Fruit fly (Drosophila melanogaster) whole organism, embryonic: ENCODE measurements around the gene Arpc4.

Experiments used
- Aef1 ChIP-seq: fragments of 200-800 bp; sonication (Bioruptor generic); IDR thresholded peaks from 3 replicates; pipeline ENCODE4 v1.3.6; 2022; ENCODE audit warnings: missing biosample characterization, missing genetic modification characterization
- Atf6 ChIP-seq: fragments of 200-800 bp; sonication (Bioruptor generic); IDR thresholded peaks from 2 replicates; pipeline ENCODE4 v1.3.6; 2022; ENCODE audit warnings: missing biosample characterization, missing genetic modification characterization
- CG10959 ChIP-seq: fragments of 200-800 bp; sonication (Bioruptor generic); IDR thresholded peaks from 2 replicates; pipeline ENCODE4 v1.3.6; 2022; ENCODE audit warnings: missing biosample characterization, missing genetic modification characterization
- CG11456 ChIP-seq: fragments of 200-800 bp; sonication (Bioruptor generic); IDR thresholded peaks from 3 replicates; pipeline ENCODE4 v1.3.6; 2022; ENCODE audit warnings: missing biosample characterization, missing genetic modification characterization
- CG12071 ChIP-seq: fragments of 200-800 bp; sonication (Bioruptor generic); optimal IDR thresholded peaks from 3 replicates; lab custom pipeline; 2018; ENCODE audit warnings: missing biosample characterization, mild to moderate bottlenecking, missing genetic modification characterization
- CG12219 ChIP-seq: fragments of 200-800 bp; sonication (Bioruptor generic); optimal IDR thresholded peaks from 3 replicates; lab custom pipeline; 2018; ENCODE audit warnings: missing biosample characterization, mild to moderate bottlenecking, missing genetic modification characterization
- CG1233 ChIP-seq: fragments of 200-800 bp; sonication (Bioruptor generic); optimal IDR thresholded peaks from 4 replicates; lab custom pipeline; 2018; ENCODE audit warnings: missing biosample characterization, mild to moderate bottlenecking, missing genetic modification characterization
- CG12391 ChIP-seq: fragments of 200-800 bp; sonication (Bioruptor generic); optimal IDR thresholded peaks from 3 replicates; lab custom pipeline; 2018; ENCODE audit warnings: missing biosample characterization, mild to moderate bottlenecking, missing genetic modification characterization, moderate library complexity
- CG14965 ChIP-seq: fragments of 200-800 bp; sonication (Bioruptor generic); optimal IDR thresholded peaks from 2 replicates; lab custom pipeline; 2016; ENCODE audit warnings: missing biosample characterization, missing genetic modification characterization, borderline replicate concordance
- CG15696 ChIP-seq: fragments of 200-800 bp; sonication (Bioruptor generic); optimal IDR thresholded peaks from 2 replicates; lab custom pipeline; 2019; ENCODE audit warnings: missing biosample characterization, mild to moderate bottlenecking, missing genetic modification characterization, moderate library complexity
- CG16815 ChIP-seq: fragments of 200-800 bp; sonication (Bioruptor generic); optimal IDR thresholded peaks from 3 replicates; lab custom pipeline; 2017; ENCODE audit warnings: missing biosample characterization, mild to moderate bottlenecking, missing genetic modification characterization
- CG17385 ChIP-seq: fragments of 200-800 bp; sonication (Bioruptor generic); optimal IDR thresholded peaks from 3 replicates; lab custom pipeline; 2018; ENCODE audit warnings: missing biosample characterization, mild to moderate bottlenecking, missing genetic modification characterization
- CG4360 ChIP-seq: fragments of 200-800 bp; sonication (Bioruptor generic); IDR thresholded peaks from 2 replicates; pipeline ENCODE4 v1.3.6; 2022; ENCODE audit warnings: missing biosample characterization, missing genetic modification characterization
- CG43689 ChIP-seq: fragments of 200-800 bp; sonication (Bioruptor generic); IDR thresholded peaks from 2 replicates; pipeline ENCODE4 v1.3.6; 2022; ENCODE audit warnings: missing biosample characterization, missing genetic modification characterization
- CG6254 ChIP-seq: fragments of 200-800 bp; sonication (Bioruptor generic); optimal IDR thresholded peaks from 3 replicates; lab custom pipeline; 2017; ENCODE audit warnings: mild to moderate bottlenecking, missing biosample characterization, missing genetic modification reagents, missing genetic modification characterization
- CG6683 ChIP-seq: fragments of 200-800 bp; sonication (Bioruptor generic); optimal IDR thresholded peaks from 2 replicates; lab custom pipeline; 2017; ENCODE audit warnings: missing biosample characterization, mild to moderate bottlenecking, missing genetic modification characterization, missing genetic modification reagents
- CG7928 ChIP-seq: fragments of 200-800 bp; sonication (Bioruptor generic); optimal IDR thresholded peaks from 2 replicates; lab custom pipeline; 2017; ENCODE audit warnings: missing biosample characterization, mild to moderate bottlenecking, missing genetic modification characterization
- CG9932 ChIP-seq: fragments of 200-800 bp; sonication (Bioruptor generic); IDR thresholded peaks from 2 replicates; pipeline ENCODE4 v1.3.6; 2022; ENCODE audit warnings: missing biosample characterization, missing genetic modification characterization
- CHES-1-like ChIP-seq: fragments of 200-800 bp; sonication (Bioruptor generic); optimal IDR thresholded peaks from 2 replicates; lab custom pipeline; 2016; ENCODE audit warnings: missing biosample characterization, missing genetic modification characterization
- Dek ChIP-seq: fragments of 200-800 bp; sonication (Bioruptor generic); optimal IDR thresholded peaks from 3 replicates; lab custom pipeline; 2019; ENCODE audit warnings: missing biosample characterization, mild to moderate bottlenecking, missing genetic modification characterization, moderate library complexity
- Dfd ChIP-seq, 2 experiments: fragments of >200 bp; optimal IDR thresholded peaks; 2 replicates each; lab custom pipeline; 2017; ENCODE audit warnings: missing biosample characterization in 2 of 2, missing genetic modification characterization in 2 of 2
- Dref ChIP-seq: fragments of 200-800 bp; sonication (Bioruptor generic); IDR thresholded peaks from 2 replicates; pipeline ENCODE4 v1.3.6; 2022; ENCODE audit warnings: missing biosample characterization, missing genetic modification characterization
- GATAe ChIP-seq: fragments of 200-800 bp; sonication (Bioruptor generic); conservative IDR thresholded peaks from 2 replicates; pipeline ENCODE4 v1.3.6; 2022; ENCODE audit warnings: missing biosample characterization, missing genetic modification characterization
- NC2β ChIP-seq: fragments of 200-800 bp; sonication (Bioruptor generic); optimal IDR thresholded peaks from 2 replicates; lab custom pipeline; 2016; ENCODE audit warnings: missing biosample characterization, missing genetic modification characterization
- Nf-YC ChIP-seq: fragments of 200-800 bp; optimal IDR thresholded peaks from 3 replicates; lab custom pipeline; 2019; ENCODE audit warnings: missing biosample characterization, mild to moderate bottlenecking, missing genetic modification characterization, moderate library complexity
- Ptx1 ChIP-seq: fragments of 200-800 bp; sonication (Bioruptor generic); IDR thresholded peaks from 2 replicates; pipeline ENCODE4 v1.3.6; 2022; ENCODE audit warnings: missing biosample characterization, missing genetic modification characterization
- Six4 ChIP-seq: fragments of 200-800 bp; sonication (Bioruptor generic); optimal IDR thresholded peaks from 2 replicates; lab custom pipeline; 2016; ENCODE audit warnings: missing biosample characterization, missing genetic modification characterization
- Sox100B ChIP-seq: fragments of 200-800 bp; sonication (Bioruptor generic); optimal IDR thresholded peaks from 3 replicates; lab custom pipeline; 2018; ENCODE audit warnings: missing biosample characterization, mild to moderate bottlenecking, missing genetic modification characterization
- Stat92E ChIP-seq, 3 experiments: fragments of >200 bp in 2 of 3; fragments of 200-800 bp in 1 of 3; sonication (Bioruptor generic) in 1 of 3; optimal IDR thresholded peaks; 2 replicates each; lab custom pipeline; 2017 to 2019; ENCODE audit warnings: missing biosample characterization in 3 of 3, missing genetic modification characterization in 3 of 3, mild to moderate bottlenecking in 1 of 3, moderate library complexity in 1 of 3
- ab ChIP-seq: fragments of 200-800 bp; sonication (Bioruptor generic); optimal IDR thresholded peaks from 2 replicates; lab custom pipeline; 2016; ENCODE audit warnings: missing biosample characterization, missing genetic modification characterization
- al ChIP-seq: fragments of 200-800 bp; sonication (Bioruptor generic); IDR thresholded peaks from 2 replicates; pipeline ENCODE4 v1.3.6; 2022; ENCODE audit warnings: missing biosample characterization, missing genetic modification characterization
- bcd ChIP-seq: fragments of 200-800 bp; sonication (Bioruptor generic); optimal IDR thresholded peaks from 2 replicates; lab custom pipeline; 2017; ENCODE audit warnings: missing biosample characterization, mild to moderate bottlenecking, missing genetic modification characterization
- ci ChIP-seq: fragments of 200-800 bp; sonication (Bioruptor generic); IDR thresholded peaks from 3 replicates; pipeline ENCODE4 v1.3.6; 2022; ENCODE audit warnings: missing biosample characterization, missing genetic modification characterization
- cwo ChIP-seq: fragments of 200-800 bp; sonication (Bioruptor generic); optimal IDR thresholded peaks from 3 replicates; lab custom pipeline; 2017; ENCODE audit warnings: missing biosample characterization, missing genetic modification characterization, mild to moderate bottlenecking, moderate library complexity, missing genetic modification reagents
- dysf ChIP-seq: fragments of 200-800 bp; sonication (Bioruptor generic); IDR thresholded peaks from 3 replicates; pipeline ENCODE4 v1.3.6; 2022; ENCODE audit warnings: missing biosample characterization, missing genetic modification characterization
- fd96Cb ChIP-seq: fragments of 200-800 bp; sonication (Bioruptor generic); optimal IDR thresholded peaks from 2 replicates; lab custom pipeline; 2018; ENCODE audit warnings: missing biosample characterization, mild to moderate bottlenecking, missing genetic modification characterization, moderate library complexity
- gsb-n ChIP-seq: fragments of 200-800 bp; sonication (Bioruptor generic); optimal IDR thresholded peaks from 3 replicates; lab custom pipeline; 2018; ENCODE audit warnings: missing biosample characterization, mild to moderate bottlenecking, missing genetic modification characterization
- ind ChIP-seq: fragments of 200-800 bp; sonication (Bioruptor generic); optimal IDR thresholded peaks from 3 replicates; lab custom pipeline; 2016; ENCODE audit warnings: missing biosample characterization, missing genetic modification characterization
- ken ChIP-seq: fragments of 200-800 bp; sonication (Bioruptor generic); IDR thresholded peaks from 3 replicates; pipeline ENCODE4 v1.3.6; 2022; ENCODE audit warnings: missing biosample characterization, missing genetic modification characterization
- mirr ChIP-seq: fragments of 200-800 bp; sonication (Bioruptor generic); optimal IDR thresholded peaks from 3 replicates; lab custom pipeline; 2018; ENCODE audit warnings: missing biosample characterization, mild to moderate bottlenecking, missing genetic modification characterization
- nerfin-1 ChIP-seq: fragments of 200-800 bp; sonication (Bioruptor generic); optimal IDR thresholded peaks from 3 replicates; lab custom pipeline; 2019; ENCODE audit warnings: missing biosample characterization, mild to moderate bottlenecking, missing genetic modification characterization, moderate library complexity
- nmo ChIP-seq: fragments of 200-800 bp; sonication (Bioruptor generic); optimal IDR thresholded peaks from 2 replicates; lab custom pipeline; 2018; ENCODE audit warnings: missing biosample characterization, mild to moderate bottlenecking, missing genetic modification characterization, moderate library complexity
- pum ChIP-seq: fragments of 200-800 bp; sonication (Bioruptor generic); optimal IDR thresholded peaks from 2 replicates; lab custom pipeline; 2016; ENCODE audit warnings: missing biosample characterization, missing genetic modification characterization
- scrt ChIP-seq: fragments of 200-800 bp; sonication (Bioruptor generic); optimal IDR thresholded peaks from 2 replicates; lab custom pipeline; 2018; ENCODE audit warnings: missing biosample characterization, mild to moderate bottlenecking, missing genetic modification characterization, moderate library complexity
- so ChIP-seq: fragments of 200-800 bp; sonication (Bioruptor generic); IDR thresholded peaks from 3 replicates; pipeline ENCODE4 v1.3.6; 2022; ENCODE audit warnings: missing biosample characterization, missing genetic modification characterization
- ssp ChIP-seq: fragments of 200-800 bp; sonication (Bioruptor generic); IDR thresholded peaks from 2 replicates; pipeline ENCODE4 v1.3.6; 2022; ENCODE audit warnings: missing biosample characterization, missing genetic modification characterization
- tx ChIP-seq: fragments of 200-800 bp; sonication (Bioruptor generic); optimal IDR thresholded peaks from 2 replicates; lab custom pipeline; 2016; ENCODE audit warnings: missing biosample characterization, missing genetic modification characterization
- zen2 ChIP-seq: fragments of 200-800 bp; sonication (Bioruptor generic); IDR thresholded peaks from 3 replicates; pipeline ENCODE4 v1.3.6; 2022; ENCODE audit warnings: missing biosample characterization, missing genetic modification characterization; ENCODE audit not compliant: partially characterized antibody

The Arpc4 gene

DNA sequence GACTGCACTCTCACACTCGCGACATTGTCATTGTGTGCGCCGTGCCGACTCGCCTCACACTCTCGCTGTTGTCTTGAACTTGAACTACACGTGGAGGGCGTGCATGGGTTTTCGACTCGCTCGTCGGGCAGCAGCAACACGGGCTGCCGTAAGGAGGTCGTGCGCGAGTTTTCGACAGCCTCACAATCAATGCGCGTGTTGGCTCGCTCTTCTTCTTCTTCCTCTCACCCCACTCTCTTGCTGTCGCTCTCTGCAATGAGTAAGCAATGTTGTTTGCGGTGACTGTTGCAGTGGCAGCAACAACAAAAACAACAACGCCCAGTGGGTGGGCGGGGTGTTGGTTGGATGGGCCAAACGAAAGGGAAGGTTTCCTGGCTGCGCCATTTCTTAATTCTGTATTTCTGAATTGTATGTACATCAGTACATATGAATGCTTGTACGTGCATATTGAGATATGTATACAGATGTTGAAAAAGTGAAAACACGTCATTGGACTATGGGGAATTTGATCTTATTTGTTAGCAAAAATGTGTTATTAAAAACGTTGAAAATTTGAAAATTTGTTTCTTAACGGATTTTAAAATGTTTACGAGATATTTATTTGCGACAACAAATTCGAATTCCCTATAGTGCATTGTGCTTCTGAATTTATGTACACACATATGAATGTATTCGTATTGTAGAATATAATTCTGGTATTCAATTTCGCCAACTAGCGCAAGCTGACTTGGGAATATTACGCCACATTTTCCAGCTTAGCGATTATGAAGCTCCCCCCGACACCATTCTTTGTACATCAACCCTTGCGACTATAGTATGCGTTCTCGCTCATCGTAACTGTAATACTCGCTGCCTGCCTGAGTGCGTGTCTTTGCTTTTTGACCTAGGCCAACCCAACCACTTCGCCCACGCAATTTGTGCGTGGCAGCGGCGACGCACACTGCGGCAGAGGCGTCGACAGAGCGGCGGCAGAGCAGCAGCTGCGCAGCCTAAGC, 36.3 kb upstream of the Arpc4 start (continued):
- TF ChIP-seq Atf6 (GFP tag; lab: Robert Waterston, UW), result no peak
- peak; percentile 39; the same call in 1 of the 2 replicates for TF ChIP-seq CG9932
- TF ChIP-seq GATAe (GFP tag; lab: Robert Waterston, UW), result peak; percentile 66; the same call in 1 of the 2 replicates
- TF ChIP-seq mirr (GFP tag; lab: Kevin White, UChicago), result peak; percentile 94
- TF ChIP-seq gsb-n, result no peak
- TF ChIP-seq CG14965 (GFP tag; lab: Kevin White, UChicago), result no peak
- TF ChIP-seq Dfd (GFP tag; optimal IDR thresholded peaks at IDR 0.05; lab: Kevin White, UChicago), result no peak
- peak; percentile 48 for TF ChIP-seq Sox100B
- no peak for TF ChIP-seq CG43689
- TF ChIP-seq Dref, result no peak
- TF ChIP-seq Dek (tag; lab: Kevin White, UChicago), result peak; percentile 5
- no peak for TF ChIP-seq pum
- TF ChIP-seq fd96Cb (tag; lab: Kevin White, UChicago), result no peak
- TF ChIP-seq cwo (GFP tag; lab: Kevin White, UChicago), result peak; percentile 98
- peak; percentile 4 for TF ChIP-seq NC2β (GFP tag; lab: Kevin White, UChicago)
- TF ChIP-seq nerfin-1 (tag; lab: Kevin White, UChicago), result peak; percentile 76
- peak; percentile 46; the same call in 1 of the 3 replicates for TF ChIP-seq ken (GFP tag; lab: Robert Waterston, UW)
- TF ChIP-seq CG6254, result no peak
- no peak for TF ChIP-seq ssp (GFP tag; lab: Robert Waterston, UW)
- TF ChIP-seq CG7928, result no peak
- TF ChIP-seq CG12391 (tag; lab: Kevin White, UChicago), result peak; percentile 35
- no peak for TF ChIP-seq CG10959 (GFP tag; lab: Robert Waterston, UW)
- TF ChIP-seq Six4, result no peak
- no peak for TF ChIP-seq Ptx1
- TF ChIP-seq zen2 (GFP tag; lab: Robert Waterston, UW), result peak; percentile 67; the same call in 2 of the 3 replicates
- TF ChIP-seq dysf (GFP tag; lab: Robert Waterston, UW), result no peak
- peak; percentile 73 for TF ChIP-seq ab (GFP tag; lab: Kevin White, UChicago)
- TF ChIP-seq bcd (GFP tag; lab: Kevin White, UChicago), result peak; percentile 24
- no peak for TF ChIP-seq CG12219
- peak; percentile 30; the same call in 1 of the 3 replicates for TF ChIP-seq Aef1 (GFP tag; lab: Robert Waterston, UW)
- TF ChIP-seq CG1233 (GFP tag; lab: Kevin White, UChicago), result peak; percentile 8
- no peak for TF ChIP-seq CG12071 (GFP tag; lab: Kevin White, UChicago)
- no peak for TF ChIP-seq CHES-1-like (GFP tag; lab: Kevin White, UChicago)
- TF ChIP-seq CG17385, result peak; percentile 100
- TF ChIP-seq CG6683, result no peak
- no peak for TF ChIP-seq CG11456
- peak; percentile 60 for TF ChIP-seq Nf-YC (tag; lab: Kevin White, UChicago)
- TF ChIP-seq scrt, result peak; percentile 64
- peak in 1 of 3 experiments; percentile 70 for TF ChIP-seq Stat92E (GFP tag; optimal IDR thresholded peaks at IDR 0.05; lab: Kevin White, UChicago)
- peak; percentile 12 for TF ChIP-seq nmo (GFP tag; lab: Kevin White, UChicago)
- no peak for TF ChIP-seq al (GFP tag; lab: Robert Waterston, UW)
- peak; percentile 20 for TF ChIP-seq CG16815
- peak; percentile 93 for TF ChIP-seq CG4360 (GFP tag; lab: Robert Waterston, UW)
- peak; percentile 74 for TF ChIP-seq ci (GFP tag; lab: Robert Waterston, UW)
- TF ChIP-seq CG15696 (tag; lab: Kevin White, UChicago), result peak; percentile 1
- TF ChIP-seq ind (GFP tag; lab: Kevin White, UChicago), result no peak
- TF ChIP-seq so (GFP tag; lab: Robert Waterston, UW), result peak; percentile 52; the same call in 2 of the 3 replicates
- TF ChIP-seq tx, result no peak
